Fruit fly (Drosophila melanogaster) whole organism, embryonic: ENCODE data around the gene CG7685.

Source experiments
- ATbp ChIP-seq: fragments of 200-800 bp; sonication (Bioruptor generic); optimal IDR thresholded peaks from 2 replicates; lab custom pipeline; 2017; ENCODE audit warnings: missing biosample characterization, mild to moderate bottlenecking, missing genetic modification characterization, missing genetic modification reagents
- Abd-B ChIP-seq: fragments of 200-800 bp; sonication (Bioruptor generic); optimal IDR thresholded peaks from 2 replicates; lab custom pipeline; 2018; ENCODE audit warnings: missing biosample characterization, mild to moderate bottlenecking, missing genetic modification characterization, moderate library complexity
- Atf6 ChIP-seq: fragments of 200-800 bp; sonication (Bioruptor generic); IDR thresholded peaks from 2 replicates; pipeline ENCODE4 v1.3.6; 2022; ENCODE audit warnings: missing biosample characterization, missing genetic modification characterization
- CG10366 ChIP-seq: fragments of 200-800 bp; sonication (Bioruptor generic); IDR thresholded peaks from 2 replicates; pipeline ENCODE4 v1.3.6; 2022; ENCODE audit warnings: missing biosample characterization, missing genetic modification characterization
- CG11398 ChIP-seq: fragments of 200-800 bp; sonication (Bioruptor generic); optimal IDR thresholded peaks from 2 replicates; lab custom pipeline; 2016; ENCODE audit warnings: missing biosample characterization, missing genetic modification characterization
- CG11560 ChIP-seq: fragments of 200-800 bp; sonication (Bioruptor generic); IDR thresholded peaks from 3 replicates; pipeline ENCODE4 v1.3.6; 2022; ENCODE audit warnings: missing biosample characterization, missing genetic modification characterization
- CG12071 ChIP-seq: fragments of 200-800 bp; sonication (Bioruptor generic); optimal IDR thresholded peaks from 3 replicates; lab custom pipeline; 2018; ENCODE audit warnings: missing biosample characterization, mild to moderate bottlenecking, missing genetic modification characterization
- CG12155 ChIP-seq: fragments of 200-800 bp; sonication (Bioruptor generic); optimal IDR thresholded peaks from 3 replicates; lab custom pipeline; 2016; ENCODE audit warnings: missing biosample characterization, missing genetic modification characterization
- CG1233 ChIP-seq: fragments of 200-800 bp; sonication (Bioruptor generic); optimal IDR thresholded peaks from 4 replicates; lab custom pipeline; 2018; ENCODE audit warnings: missing biosample characterization, mild to moderate bottlenecking, missing genetic modification characterization
- CG12391 ChIP-seq: fragments of 200-800 bp; sonication (Bioruptor generic); optimal IDR thresholded peaks from 3 replicates; lab custom pipeline; 2018; ENCODE audit warnings: missing biosample characterization, mild to moderate bottlenecking, missing genetic modification characterization, moderate library complexity
- CG14710 ChIP-seq: fragments of 200-800 bp; sonication (Bioruptor generic); optimal IDR thresholded peaks from 3 replicates; lab custom pipeline; 2019; ENCODE audit warnings: missing biosample characterization, mild to moderate bottlenecking, missing genetic modification characterization, moderate library complexity
- CG2120 ChIP-seq: fragments of 200-800 bp; sonication (Bioruptor generic); optimal IDR thresholded peaks from 3 replicates; lab custom pipeline; 2016; ENCODE audit warnings: missing biosample characterization, missing genetic modification characterization
- CG2875 ChIP-seq: fragments of 200-800 bp; sonication (Bioruptor generic); optimal IDR thresholded peaks from 2 replicates; lab custom pipeline; 2017; ENCODE audit warnings: missing biosample characterization, mild to moderate bottlenecking, missing genetic modification characterization, missing genetic modification reagents
- CG32532 ChIP-seq: fragments of 200-800 bp; sonication (Bioruptor generic); IDR thresholded peaks from 2 replicates; pipeline ENCODE4 v1.3.6; 2022; ENCODE audit warnings: missing biosample characterization, missing genetic modification characterization
- CG33557 ChIP-seq: fragments of 200-800 bp; sonication (Bioruptor generic); optimal IDR thresholded peaks from 2 replicates; lab custom pipeline; 2019; ENCODE audit warnings: missing biosample characterization, mild to moderate bottlenecking, missing genetic modification characterization, moderate library complexity
- CG4328 ChIP-seq: fragments of 200-800 bp; sonication (Bioruptor generic); optimal IDR thresholded peaks from 3 replicates; lab custom pipeline; 2017; ENCODE audit warnings: missing biosample characterization, missing genetic modification reagents, missing genetic modification characterization
- CG5245 ChIP-seq: fragments of 200-800 bp; sonication (Bioruptor generic); optimal IDR thresholded peaks from 3 replicates; lab custom pipeline; 2016; ENCODE audit warnings: missing biosample characterization, missing genetic modification characterization
- CG8281 ChIP-seq: fragments of 200-800 bp; sonication (Bioruptor generic); optimal IDR thresholded peaks from 2 replicates; lab custom pipeline; 2018; ENCODE audit warnings: missing biosample characterization, mild to moderate bottlenecking, missing genetic modification characterization, moderate library complexity
- CoRest ChIP-seq: fragments of 200-800 bp; sonication (Bioruptor generic); optimal IDR thresholded peaks from 3 replicates; lab custom pipeline; 2018; ENCODE audit warnings: missing biosample characterization, mild to moderate bottlenecking, missing genetic modification characterization, moderate library complexity
- Dad ChIP-seq: fragments of 200-800 bp; sonication (Bioruptor generic); optimal IDR thresholded peaks from 3 replicates; lab custom pipeline; 2016; ENCODE audit warnings: missing biosample characterization, missing genetic modification characterization
- Dll ChIP-seq: fragments of 200-800 bp; sonication (Bioruptor generic); IDR thresholded peaks from 4 replicates; pipeline ENCODE4 v1.3.6; 2022; ENCODE audit warnings: missing biosample characterization, missing genetic modification characterization; ENCODE audit not compliant: partially characterized antibody
- Hr78 ChIP-seq, 2 experiments: fragments of 200-800 bp in 1 of 2; fragments of >200 bp in 1 of 2; sonication (Bioruptor generic) in 1 of 2; optimal IDR thresholded peaks; 2 replicates each; lab custom pipeline; 2017 to 2019; ENCODE audit warnings: missing biosample characterization in 2 of 2, missing genetic modification characterization in 2 of 2, mild to moderate bottlenecking in 1 of 2, moderate library complexity in 1 of 2
- Myb ChIP-seq: fragments of 200-800 bp; sonication (Bioruptor generic); optimal IDR thresholded peaks from 2 replicates; lab custom pipeline; 2016; ENCODE audit warnings: missing biosample characterization, missing genetic modification characterization
- Neu2 ChIP-seq: fragments of 200-800 bp; sonication (Bioruptor generic); optimal IDR thresholded peaks from 3 replicates; lab custom pipeline; 2016; ENCODE audit warnings: missing biosample characterization, missing genetic modification characterization, borderline replicate concordance
- Sin3A ChIP-seq: fragments of >200 bp; optimal IDR thresholded peaks from 2 replicates; lab custom pipeline; 2018
- Tbp ChIP-seq: fragments of >200 bp; optimal IDR thresholded peaks from 2 replicates; lab custom pipeline; 2018; ENCODE audit warnings: missing biosample characterization, missing genetic modification characterization
- Vsx1 ChIP-seq: fragments of 200-800 bp; sonication (Bioruptor generic); optimal IDR thresholded peaks from 2 replicates; lab custom pipeline; 2017; ENCODE audit warnings: missing biosample characterization, mild to moderate bottlenecking, missing genetic modification characterization, missing genetic modification reagents
- al ChIP-seq: fragments of 200-800 bp; sonication (Bioruptor generic); IDR thresholded peaks from 2 replicates; pipeline ENCODE4 v1.3.6; 2022; ENCODE audit warnings: missing biosample characterization, missing genetic modification characterization
- bigmax ChIP-seq: fragments of 200-800 bp; sonication (Bioruptor generic); optimal IDR thresholded peaks from 2 replicates; lab custom pipeline; 2018; ENCODE audit warnings: missing biosample characterization, mild to moderate bottlenecking, missing genetic modification characterization
- cg ChIP-seq: fragments of 200-800 bp; sonication (Bioruptor generic); optimal IDR thresholded peaks from 3 replicates; lab custom pipeline; 2019; ENCODE audit warnings: missing biosample characterization, mild to moderate bottlenecking, missing genetic modification characterization, moderate library complexity
- ci ChIP-seq: fragments of 200-800 bp; sonication (Bioruptor generic); IDR thresholded peaks from 3 replicates; pipeline ENCODE4 v1.3.6; 2022; ENCODE audit warnings: missing biosample characterization, missing genetic modification characterization
- cwo ChIP-seq: fragments of 200-800 bp; sonication (Bioruptor generic); optimal IDR thresholded peaks from 3 replicates; lab custom pipeline; 2017; ENCODE audit warnings: missing biosample characterization, missing genetic modification characterization, mild to moderate bottlenecking, moderate library complexity, missing genetic modification reagents
- danr ChIP-seq: fragments of 200-800 bp; sonication (Bioruptor generic); IDR thresholded peaks from 2 replicates; pipeline ENCODE4 v1.3.6; 2022; ENCODE audit warnings: missing biosample characterization, missing genetic modification characterization
- dati ChIP-seq: fragments of 200-800 bp; sonication (Bioruptor generic); IDR thresholded peaks from 2 replicates; pipeline ENCODE4 v1.3.6; 2022; ENCODE audit warnings: missing biosample characterization, missing genetic modification characterization
- ewg ChIP-seq: fragments of 200-800 bp; sonication (Bioruptor generic); optimal IDR thresholded peaks from 3 replicates; lab custom pipeline; 2017; ENCODE audit warnings: mild to moderate bottlenecking, missing biosample characterization, missing genetic modification reagents, missing genetic modification characterization
- hb ChIP-seq: fragments of 200-800 bp; sonication (Bioruptor generic); IDR thresholded peaks from 3 replicates; pipeline ENCODE4 v1.3.6; 2022; ENCODE audit warnings: missing biosample characterization, missing genetic modification characterization; ENCODE audit not compliant: partially characterized antibody
- lilli ChIP-seq: fragments of 200-800 bp; sonication (Bioruptor generic); optimal IDR thresholded peaks from 3 replicates; lab custom pipeline; 2016; ENCODE audit warnings: missing biosample characterization, missing genetic modification characterization
- nerfin-1 ChIP-seq: fragments of 200-800 bp; sonication (Bioruptor generic); optimal IDR thresholded peaks from 3 replicates; lab custom pipeline; 2019; ENCODE audit warnings: missing biosample characterization, mild to moderate bottlenecking, missing genetic modification characterization, moderate library complexity
- org-1 ChIP-seq: fragments of 200-800 bp; sonication (Bioruptor generic); optimal IDR thresholded peaks from 2 replicates; lab custom pipeline; 2017; ENCODE audit warnings: missing biosample characterization, missing genetic modification characterization
- otp ChIP-seq: fragments of 200-800 bp; sonication (Bioruptor generic); IDR thresholded peaks from 3 replicates; pipeline ENCODE4, ENCODE4 v1.3.6; 2022; ENCODE audit warnings: missing biosample characterization, missing genetic modification characterization
- pb ChIP-seq: fragments of 200-800 bp; sonication (Bioruptor generic); optimal IDR thresholded peaks from 3 replicates; lab custom pipeline; 2016; ENCODE audit warnings: missing biosample characterization, missing genetic modification characterization
- pfk ChIP-seq: fragments of 200-800 bp; sonication (Bioruptor generic); optimal IDR thresholded peaks from 2 replicates; lab custom pipeline; 2018; ENCODE audit warnings: missing biosample characterization, mild to moderate bottlenecking, missing genetic modification characterization, moderate library complexity
- pnt ChIP-seq: fragments of 200-800 bp; sonication (Bioruptor generic); optimal IDR thresholded peaks from 3 replicates; lab custom pipeline; 2016; ENCODE audit warnings: missing biosample characterization, missing genetic modification characterization
- sc ChIP-seq, 3 experiments: fragments of >200 bp in 2 of 3; fragments of 200-800 bp in 1 of 3; sonication (Bioruptor generic) in 1 of 3; optimal IDR thresholded peaks; 2 replicates in 2 of 3; 3 replicates in 1 of 3; lab custom pipeline; 2017; ENCODE audit warnings: mild to moderate bottlenecking in 1 of 3, missing biosample characterization in 1 of 3, missing genetic modification characterization in 1 of 3, missing genetic modification reagents in 1 of 3
- sna ChIP-seq: fragments of 200-800 bp; sonication (Bioruptor generic); IDR thresholded peaks from 2 replicates; pipeline ENCODE4 v1.3.6; 2022; ENCODE audit warnings: missing biosample characterization, missing genetic modification characterization; ENCODE audit not compliant: partially characterized antibody
- usp ChIP-seq: fragments of >200 bp; optimal IDR thresholded peaks from 2 replicates; lab custom pipeline; 2017; ENCODE audit warnings: missing biosample characterization, missing genetic modification characterization
- vfl ChIP-seq: fragments of 200-800 bp; sonication (Bioruptor generic); optimal IDR thresholded peaks from 2 replicates; lab custom pipeline; 2016; ENCODE audit warnings: missing biosample characterization, missing genetic modification characterization
- vvl ChIP-seq: fragments of 200-800 bp; sonication (Bioruptor generic); IDR thresholded peaks from 2 replicates; pipeline ENCODE4 v1.3.6; 2022; ENCODE audit warnings: missing biosample characterization, missing genetic modification characterization
- yki ChIP-seq: fragments of >200 bp; optimal IDR thresholded peaks from 3 replicates; lab custom pipeline; 2018

Gene CG7685

dm6 chr3R:18448059-18448979, 43.6 kb downstream of the CG7685 start (continued):
- TF ChIP-seq sna (GFP tag; lab: Robert Waterston, UW) (no peak), CG4328 (GFP tag; lab: Kevin White, UChicago) (no peak), CG11398 (no peak), Dad (GFP tag; lab: Kevin White, UChicago) (no peak), Tbp (GFP tag; lab: Kevin White, UChicago) (no peak), cg (GFP tag; lab: Kevin White, UChicago) (peak; percentile 27), CG8281 (tag; lab: Kevin White, UChicago) (no peak), ci (GFP tag; lab: Robert Waterston, UW) (no peak), CG5245 (no peak), CG12155 (peak; percentile 59), hb (GFP tag; lab: Robert Waterston, UW) (no peak), ATbp (GFP tag; lab: Kevin White, UChicago) (no peak), danr (GFP tag; lab: Robert Waterston, UW) (no peak), Sin3A (no peak), cwo (GFP tag; lab: Kevin White, UChicago) (peak; percentile 24), dati (no peak), CG12391 (tag; lab: Kevin White, UChicago) (no peak), al (GFP tag; lab: Robert Waterston, UW) (peak; percentile 50; the same call in 1 of the 2 replicates), pfk (GFP tag; lab: Kevin White, UChicago) (no peak), Neu2 (GFP tag; lab: Kevin White, UChicago) (no peak), Dll (GFP tag; lab: Robert Waterston, UW) (no peak), CG11560 (tag; lab: Robert Waterston, UW) (no peak), CG10366 (GFP tag; lab: Robert Waterston, UW) (no peak), org-1 (peak; percentile 21), nerfin-1 (no peak), lilli (GFP tag; lab: Kevin White, UChicago) (peak; percentile 70), Atf6 (GFP tag; lab: Robert Waterston, UW) (no peak), vfl (GFP tag; lab: Kevin White, UChicago) (peak; percentile 20), Vsx1 (GFP tag; lab: Kevin White, UChicago) (no peak), CG1233 (GFP tag; lab: Kevin White, UChicago) (no peak), CG2120 (GFP tag; lab: Kevin White, UChicago) (peak; percentile 87), CG12071 (GFP tag; lab: Kevin White, UChicago) (no peak), CG14710 (tag; lab: Kevin White, UChicago) (no peak), CG2875 (GFP tag; lab: Kevin White, UChicago) (no peak), usp (no peak), vvl (GFP tag; lab: Robert Waterston, UW) (no peak), bigmax (GFP tag; lab: Kevin White, UChicago) (no peak), pb (no peak), CoRest (tag; lab: Kevin White, UChicago) (peak; percentile 34), otp (GFP tag; lab: Robert Waterston, UW) (no peak), CG32532 (peak; percentile 50; the same call in 1 of the 2 replicates), Abd-B (GFP tag; lab: Kevin White, UChicago) (no peak), Hr78 (GFP tag; optimal IDR thresholded peaks at IDR 0.05; lab: Kevin White, UChicago) (no peak), yki (lab: Kevin White, UChicago) (no peak), CG33557 (no peak), Myb (peak; percentile 40), pnt (GFP tag; lab: Kevin White, UChicago) (no peak), sc (optimal IDR thresholded peaks at IDR 0.05; lab: Kevin White, UChicago) (no peak), sc (GFP tag; optimal IDR thresholded peaks at IDR 0.05; lab: Kevin White, UChicago) (no peak), ewg (GFP tag; lab: Kevin White, UChicago) (no peak)
